Worm (Caenorhabditis elegans): ENCODE data around the gene F53B3.5.

- TF ChIP-seq him-1 (tag; optimal IDR thresholded peaks at IDR 0.05) (no peak), dao-5 (tag; optimal IDR thresholded peaks at IDR 0.05) (no peak)
These were observed 46.6 kb upstream of the F53B3.5 start for ce11 chrX:2925950-2926349.
